Worm (Caenorhabditis elegans) whole organism, young adult: ENCODE data around the gene usp-39.
"Not testable (repeated sequence)": the region's sequence is repeated elsewhere in the genome, so short reads cannot be mapped to it uniquely, and the experiment has no call there.

Experiments
- B0336.3 ChIP-seq: fragments of 200-800 bp; sonication (Bioruptor generic); IDR thresholded peaks from 2 replicates; pipeline ENCODE4 v1.3.6; 2022; ENCODE audit warnings: missing genetic modification characterization, missing compliant biosample characterization
- D2030.7 ChIP-seq: fragments of 200-800 bp; sonication (Bioruptor generic); IDR thresholded peaks from 2 replicates; pipeline ENCODE4 v1.3.6; 2022; ENCODE audit warnings: missing genetic modification reagents, missing genetic modification characterization, missing compliant biosample characterization
- F22D6.2 ChIP-seq: sonication (generic microtip); optimal IDR thresholded peaks from 2 replicates; lab custom pipeline; 2016; ENCODE audit warnings: mild to moderate bottlenecking, missing genetic modification characterization, missing compliant biosample characterization
- F37B4.10 ChIP-seq: fragments of 200-800 bp; sonication (Bioruptor generic); IDR thresholded peaks from 2 replicates; pipeline ENCODE4 v1.3.6; 2022; ENCODE audit warnings: missing genetic modification characterization, missing compliant biosample characterization
- F39B2.1 ChIP-seq: fragments of 200-800 bp; sonication (Bioruptor generic); IDR thresholded peaks from 2 replicates; pipeline ENCODE4 v1.3.6; 2022; ENCODE audit warnings: missing genetic modification reagents, missing genetic modification characterization, missing compliant biosample characterization
- F55B11.4 ChIP-seq: sonication (generic microtip); optimal IDR thresholded peaks from 2 replicates; lab custom pipeline; 2016; ENCODE audit warnings: missing compliant biosample characterization, missing genetic modification characterization, borderline replicate concordance; ENCODE audit not compliant: insufficient read depth
- F57C9.4 ChIP-seq: sonication (generic microtip); optimal IDR thresholded peaks from 2 replicates; lab custom pipeline; 2017; ENCODE audit warnings: mild to moderate bottlenecking, missing genetic modification characterization, missing compliant biosample characterization
- K11D2.4 ChIP-seq: fragments of 200-800 bp; sonication (Bioruptor generic); IDR thresholded peaks from 2 replicates; pipeline ENCODE4 v1.3.6; 2022; ENCODE audit warnings: missing genetic modification reagents, missing genetic modification characterization, missing compliant biosample characterization
- T07F8.4 ChIP-seq: sonication (generic microtip); optimal IDR thresholded peaks from 2 replicates; lab custom pipeline; 2016; ENCODE audit warnings: mild to moderate bottlenecking, missing genetic modification characterization, moderate library complexity, missing compliant biosample characterization
- T26A5.8 ChIP-seq: sonication (generic microtip); optimal IDR thresholded peaks from 2 replicates; lab custom pipeline; 2016; ENCODE audit warnings: missing genetic modification characterization, missing compliant biosample characterization
- Y53F4B.3 ChIP-seq: fragments of 200-800 bp; sonication (Bioruptor generic); IDR thresholded peaks from 2 replicates; pipeline ENCODE4 v1.3.6; 2022; ENCODE audit warnings: missing genetic modification reagents, missing genetic modification characterization, missing compliant biosample characterization
- Y53G8AR.9 ChIP-seq: fragments of 200-800 bp; sonication (Bioruptor generic); conservative IDR thresholded peaks from 2 replicates; pipeline ENCODE4 v1.3.6; 2022; ENCODE audit warnings: missing genetic modification reagents, missing genetic modification characterization, missing compliant biosample characterization
- Y67H2A.10 ChIP-seq: fragments of 200-800 bp; sonication (Bioruptor generic); conservative IDR thresholded peaks from 2 replicates; pipeline ENCODE4 v1.3.6; 2022; ENCODE audit warnings: missing genetic modification reagents, missing genetic modification characterization, missing compliant biosample characterization
- Y95B8A.8 ChIP-seq: fragments of 200-800 bp; sonication (Bioruptor generic); IDR thresholded peaks from 2 replicates; pipeline ENCODE4 v1.3.6; 2022; ENCODE audit warnings: missing genetic modification reagents, missing genetic modification characterization, missing compliant biosample characterization
- ZK185.1 ChIP-seq: sonication (generic microtip); optimal IDR thresholded peaks from 2 replicates; lab custom pipeline; 2016; ENCODE audit warnings: mild to moderate bottlenecking, missing genetic modification characterization, missing compliant biosample characterization; ENCODE audit not compliant: poor library complexity, severe bottlenecking
- attf-3 ChIP-seq: fragments of 200-800 bp; sonication (Bioruptor generic); conservative IDR thresholded peaks from 2 replicates; pipeline ENCODE4 v1.3.6; 2022; ENCODE audit warnings: missing genetic modification reagents, missing genetic modification characterization, missing compliant biosample characterization
- bed-1 ChIP-seq: fragments of 200-800 bp; sonication (Bioruptor generic); IDR thresholded peaks from 2 replicates; pipeline ENCODE4 v1.3.6; 2022; ENCODE audit warnings: missing genetic modification reagents, missing genetic modification characterization, missing compliant biosample characterization
- ceh-100 ChIP-seq: fragments of 200-800 bp; sonication (Bioruptor generic); IDR thresholded peaks from 2 replicates; pipeline ENCODE4 v1.3.6; 2022; ENCODE audit warnings: missing genetic modification reagents, missing genetic modification characterization, missing compliant biosample characterization
- ceh-27 ChIP-seq: fragments of 200-800 bp; sonication (Bioruptor generic); optimal IDR thresholded peaks from 2 replicates; lab custom pipeline; 2018; ENCODE audit warnings: mild to moderate bottlenecking, missing genetic modification characterization, moderate library complexity, missing compliant biosample characterization
- ceh-40 ChIP-seq: fragments of 200-800 bp; sonication (Bioruptor generic); IDR thresholded peaks from 2 replicates; pipeline ENCODE4 v1.3.6; 2022; ENCODE audit warnings: missing genetic modification characterization, missing compliant biosample characterization
- die-1 ChIP-seq: sonication (generic microtip); optimal IDR thresholded peaks from 2 replicates; lab custom pipeline; 2016; ENCODE audit warnings: missing genotype, mild to moderate bottlenecking, missing genetic modification characterization, missing compliant biosample characterization
- ets-4 ChIP-seq: fragments of 200-800 bp; sonication (Bioruptor generic); optimal IDR thresholded peaks from 2 replicates; lab custom pipeline; 2018; ENCODE audit warnings: mild to moderate bottlenecking, missing genetic modification characterization, missing compliant biosample characterization
- hmg-20 ChIP-seq: fragments of 200-800 bp; sonication (Bioruptor generic); IDR thresholded peaks from 2 replicates; pipeline ENCODE4 v1.3.6; 2022; ENCODE audit warnings: missing genetic modification reagents, missing genetic modification characterization, missing compliant biosample characterization
- hsf-1 ChIP-seq: fragments of 200-800 bp; sonication (Bioruptor generic); IDR thresholded peaks from 2 replicates; pipeline ENCODE4 v1.3.6; 2022; ENCODE audit warnings: missing genetic modification reagents, missing genetic modification characterization, missing compliant biosample characterization
- lin-54 ChIP-seq: fragments of 200-800 bp; sonication (Bioruptor generic); optimal IDR thresholded peaks from 2 replicates; lab custom pipeline; 2018; ENCODE audit warnings: mild to moderate bottlenecking, missing genetic modification characterization, missing compliant biosample characterization
- lsl-1 ChIP-seq: fragments of 200-800 bp; sonication (Bioruptor generic); optimal IDR thresholded peaks from 2 replicates; lab custom pipeline; 2018; ENCODE audit warnings: mild to moderate bottlenecking, missing genetic modification characterization, moderate library complexity, missing compliant biosample characterization
- madf-10 ChIP-seq: sonication (generic microtip); optimal IDR thresholded peaks from 2 replicates; lab custom pipeline; 2016; ENCODE audit warnings: mild to moderate bottlenecking, missing genetic modification characterization, missing compliant biosample characterization
- madf-8 ChIP-seq: fragments of 200-800 bp; sonication (Bioruptor generic); conservative IDR thresholded peaks from 2 replicates; pipeline ENCODE4 v1.3.6; 2022; ENCODE audit warnings: missing genetic modification reagents, missing genetic modification characterization, missing compliant biosample characterization
- mes-4 ChIP-seq: sonication (generic microtip); optimal IDR thresholded peaks from 2 replicates; lab custom pipeline; 2016; ENCODE audit warnings: missing genotype, missing genetic modification characterization, missing compliant biosample characterization
- nfyb-1 ChIP-seq: fragments of 200-800 bp; sonication (Bioruptor generic); IDR thresholded peaks from 2 replicates; pipeline ENCODE4 v1.3.6; 2022; ENCODE audit warnings: missing genetic modification reagents, missing genetic modification characterization, missing compliant biosample characterization
- pbrm-1 ChIP-seq: fragments of 200-800 bp; sonication (Bioruptor generic); IDR thresholded peaks from 2 replicates; pipeline ENCODE4 v1.3.6; 2022; ENCODE audit warnings: missing genetic modification reagents, missing genetic modification characterization, missing compliant biosample characterization
- pha-4 ChIP-seq: fragments of 150-350 bp; sonication (generic microtip); optimal IDR thresholded peaks from 2 replicates; lab custom pipeline; 2014; ENCODE audit warnings: missing biosample characterization, missing genetic modification reagents, missing genetic modification characterization
- rec-8 ChIP-seq, 2 experiments: sonication (generic microtip); optimal IDR thresholded peaks; 2 replicates each; lab custom pipeline; 2016; ENCODE audit warnings: mild to moderate bottlenecking in 2 of 2, missing genetic modification characterization in 2 of 2, missing genetic modification reagents in 2 of 2, missing genotype in 2 of 2, missing biosample characterization in 1 of 2, missing compliant biosample characterization in 1 of 2, moderate library complexity in 1 of 2
- sea-2 ChIP-seq: fragments of 200-800 bp; sonication (Bioruptor generic); IDR thresholded peaks from 2 replicates; pipeline ENCODE4 v1.3.6; 2022; ENCODE audit warnings: missing genetic modification characterization, missing compliant biosample characterization
- snpc-1.3 ChIP-seq: sonication (generic microtip); optimal IDR thresholded peaks from 2 replicates; lab custom pipeline; 2017; ENCODE audit warnings: missing genetic modification characterization, mild to moderate bottlenecking, missing compliant biosample characterization, antibody characterized with exemption, moderate library complexity, missing genotype, missing genetic modification reagents; ENCODE audit not compliant: insufficient read depth
- zfh-2 ChIP-seq: fragments of 200-800 bp; sonication (Bioruptor generic); conservative IDR thresholded peaks from 2 replicates; pipeline ENCODE4 v1.3.6; 2022; ENCODE audit warnings: missing genetic modification reagents, missing genetic modification characterization, missing compliant biosample characterization
- ztf-28 ChIP-seq: fragments of 200-800 bp; sonication (Bioruptor generic); IDR thresholded peaks from 2 replicates; pipeline ENCODE4 v1.3.6; 2022; ENCODE audit warnings: missing genetic modification reagents, missing genetic modification characterization, missing compliant biosample characterization
- ztf-3 ChIP-seq: fragments of 200-800 bp; sonication (Bioruptor generic); optimal IDR thresholded peaks from 2 replicates; lab custom pipeline; 2018; ENCODE audit warnings: mild to moderate bottlenecking, missing genetic modification characterization, missing compliant biosample characterization

usp-39 gene

ce11 chrII:2534459-2534858 is 30.6 kb upstream of the usp-39 start, which contains the start of gene K02F6.5:
K02F6.5 (plus strand) TSS chrII:2534759.
- not testable (repeated sequence) for TF ChIP-seq ztf-3; madf-8 (GFP tag; lab: Robert Waterston, UW); T07F8.4 (tag; lab: Kevin White, UChicago)
- TF ChIP-seq, all 124 proteins: peak for 0; not testable (repeated sequence) for 124

DNA sequence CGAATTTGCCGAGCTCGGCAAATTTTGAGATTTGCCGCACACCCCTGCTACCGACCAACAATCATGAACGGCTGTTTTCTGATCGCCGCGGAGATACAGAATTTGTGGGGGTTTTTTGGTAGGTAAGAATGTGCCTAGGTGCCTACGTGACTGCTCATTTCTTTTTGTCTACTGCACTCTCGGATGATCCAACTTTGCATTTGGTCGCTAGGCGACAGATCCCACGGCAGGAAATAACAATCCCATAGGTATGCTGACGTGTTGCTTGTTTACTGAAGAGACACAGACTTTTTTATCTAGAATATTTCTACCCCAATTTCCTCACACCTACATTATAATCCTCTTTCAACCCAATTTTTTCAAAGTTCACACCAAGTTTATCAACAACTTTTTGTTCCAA is 30.1 kb upstream of the usp-39 start, which contains the start of gene K02F6.8:
TSS of gene K02F6.8 (minus strand) at position 101 of the 400 bp plus-strand sequence.
- not testable (repeated sequence) for TF ChIP-seq lin-54; die-1 (tag; lab: Kevin White, UChicago); Y53F4B.3 (GFP tag; lab: Robert Waterston, UW)
- TF ChIP-seq, all 124 proteins: peak for 0; not testable (repeated sequence) for 124

DNA sequence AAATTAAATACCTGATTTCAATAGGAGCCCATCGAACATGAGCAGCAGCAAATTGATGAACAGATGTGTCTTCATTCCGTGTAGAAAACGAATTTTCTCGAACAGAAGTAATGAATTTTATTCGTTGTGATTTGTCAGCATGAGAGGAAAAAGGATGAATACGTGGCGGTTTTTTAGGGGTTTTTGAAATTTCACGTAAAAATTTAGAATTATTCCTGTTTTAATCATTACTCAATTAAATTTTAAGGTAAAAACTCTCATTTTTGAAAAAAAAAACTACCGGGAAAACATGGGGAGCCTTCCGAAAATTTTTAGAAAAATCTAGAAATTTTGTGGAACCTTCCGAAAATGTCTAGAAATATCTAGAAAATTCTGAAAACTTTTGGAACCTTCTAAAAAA is 27.3 kb upstream of the usp-39 start, which contains the start of gene K02F6.7:
TSS of gene K02F6.7 (minus strand) at position 101 of the 400 bp plus-strand sequence.
- TF ChIP-seq bed-1 (no peak), madf-10 (tag; lab: Kevin White, UChicago) (no peak), F55B11.4 (tag; lab: Kevin White, UChicago) (no peak), madf-8 (GFP tag; lab: Robert Waterston, UW) (no peak), Y53F4B.3 (GFP tag; lab: Robert Waterston, UW) (no peak), F57C9.4 (tag; lab: Kevin White, UChicago) (no peak), sea-2 (GFP tag; lab: Robert Waterston, UW) (no peak), ZK185.1 (no peak), zfh-2 (GFP tag; lab: Robert Waterston, UW) (no peak), hsf-1 (GFP tag; lab: Robert Waterston, UW) (no peak), ets-4 (GFP tag; lab: Kevin White, UChicago) (no peak), Y53G8AR.9 (GFP tag; lab: Robert Waterston, UW) (no peak), ztf-28 (GFP tag; lab: Robert Waterston, UW) (no peak)

ce11 chrII:2538194-2538593 is 26.9 kb upstream of the usp-39 start, which contains the start of gene K02F6.4:
K02F6.4 (plus strand) TSS chrII:2538494.
- TF ChIP-seq hsf-1 (GFP tag; lab: Robert Waterston, UW) (0 out of 2 replicates have a peak, but pooled peaks have one; percentile 16), mes-4 (tag; lab: Kevin White, UChicago) (no peak)
- TF ChIP-seq, all 124 proteins: peak for 1

DNA sequence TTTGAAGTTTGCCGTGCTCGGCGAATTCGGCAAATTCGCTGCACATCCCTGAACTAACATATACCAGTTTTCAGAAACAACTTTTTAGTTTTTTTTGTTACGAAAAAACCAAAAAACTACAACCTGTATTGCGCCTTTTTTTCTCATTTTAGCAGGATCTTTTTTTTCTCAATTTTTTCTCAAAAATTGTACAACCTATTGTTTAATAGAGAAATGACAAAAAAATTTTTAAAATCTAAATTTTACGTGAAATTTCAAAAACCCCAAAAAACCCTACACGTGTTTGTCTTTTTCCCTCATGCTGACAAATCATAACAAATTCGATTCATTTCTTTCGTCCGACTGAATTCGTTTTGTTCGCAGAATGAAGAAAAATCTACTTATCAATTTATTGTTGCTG is 19.1 kb upstream of the usp-39 start, which contains the start of gene K02F6.3:
TSS of gene K02F6.3 (plus strand) at position 301 of the 400 bp plus-strand sequence.
- no peak for TF ChIP-seq die-1 (tag; lab: Kevin White, UChicago)
- TF ChIP-seq Y67H2A.10 (GFP tag; lab: Robert Waterston, UW) = no peak
- TF ChIP-seq hmg-20 = no peak
- TF ChIP-seq rec-8 (tag; optimal IDR thresholded peaks at IDR 0.05; lab: Kevin White, UChicago) = no peak
- TF ChIP-seq F39B2.1 = no peak
- TF ChIP-seq Y95B8A.8 (GFP tag; lab: Robert Waterston, UW) = no peak
- no peak for TF ChIP-seq pha-4 (tag; lab: Kevin White, UChicago)
- TF ChIP-seq F37B4.10 (GFP tag; lab: Robert Waterston, UW) = no peak
- TF ChIP-seq ceh-27 (GFP tag; lab: Kevin White, UChicago) = no peak
- TF ChIP-seq, all 124 proteins: peak for 0

ce11 chrII:2553030-2553429 is 12.0 kb upstream of the usp-39 start:
- TF ChIP-seq lsl-1 (no peak), attf-3 (GFP tag; lab: Robert Waterston, UW) (no peak), mes-4 (tag; lab: Kevin White, UChicago) (no peak), ceh-40 (GFP tag; lab: Robert Waterston, UW) (no peak), pha-4 (tag; lab: Kevin White, UChicago) (no peak), D2030.7 (no peak), rec-8 (tag; optimal IDR thresholded peaks at IDR 0.05; lab: Kevin White, UChicago) (no peak), snpc-1.3 (tag; lab: Kevin White, UChicago) (no peak), T26A5.8 (no peak), K11D2.4 (GFP tag; lab: Robert Waterston, UW) (no peak), F22D6.2 (tag; lab: Kevin White, UChicago) (no peak), nfyb-1 (GFP tag; lab: Robert Waterston, UW) (no peak), pbrm-1 (GFP tag; lab: Robert Waterston, UW) (no peak), ceh-100 (GFP tag; lab: Robert Waterston, UW) (no peak), B0336.3 (no peak)
